Worm (Caenorhabditis elegans): ENCODE measurements around the gene npp-22.

Gene npp-22

ce11 chrV:11732049-11732448, 1.2 kb downstream of the npp-22 start:
- peak in 1 of 2 experiments; percentile 32 for TF ChIP-seq unc-62 (GFP tag; optimal IDR thresholded peaks at IDR 0.05 in 1 of 2)
- TF ChIP-seq unc-62 (tag; optimal IDR thresholded peaks at IDR 0.05), result no peak
- no peak for TF ChIP-seq duxl-1 (tag; optimal IDR thresholded peaks at IDR 0.05; ENCODE audit: poor library complexity)
- TF ChIP-seq aha-1 (tag), result peak; percentile 91

- no peak for TF ChIP-seq daf-16 (GFP tag; optimal IDR thresholded peaks at IDR 0.05)
- no peak for TF ChIP-seq daf-16 (tag; optimal IDR thresholded peaks at IDR 0.05)
- TF ChIP-seq pha-4 (GFP tag; IDR thresholded peaks at IDR 0.05), result no peak
- TF ChIP-seq pha-4 (tag; optimal IDR thresholded peaks at IDR 0.05), result no peak
Observed at ce11 chrV:11730060-11730459, 3.2 kb downstream of the npp-22 start, which contains the start of gene rhr-2. Gene rhr-2 (minus strand): TSS chrV:11730160.

- TF ChIP-seq madf-5 (GFP tag; IDR thresholded peaks at IDR 0.05), result no peak
Observed at ce11 chrV:11725971-11726370, 7.3 kb downstream of the npp-22 start, which contains the start of gene daf-11. Gene daf-11 (minus strand): TSS chrV:11726071.

ce11 chrV:11722858-11723257, 10.4 kb downstream of the npp-22 start:
- TF ChIP-seq mes-2 (tag; optimal IDR thresholded peaks at IDR 0.05; ENCODE audit: poor library complexity, severe bottlenecking) (no peak), aha-1 (tag) (peak; percentile 61)

- no peak for TF ChIP-seq ZK546.5 (tag; optimal IDR thresholded peaks at IDR 0.05)
- TF ChIP-seq ceh-82 (tag; optimal IDR thresholded peaks at IDR 0.05), result no peak
- peak; percentile 37 for TF ChIP-seq nhr-28 (tag; optimal IDR thresholded peaks at IDR 0.05)
- TF ChIP-seq pqm-1 (tag; optimal IDR thresholded peaks at IDR 0.05), result peak; percentile 83
- TF ChIP-seq D1046.2 (GFP tag; IDR thresholded peaks at IDR 0.05), result no peak
- no peak for TF ChIP-seq lir-3 (tag; optimal IDR thresholded peaks at IDR 0.05)
- TF ChIP-seq php-3 (GFP tag; IDR thresholded peaks at IDR 0.05), result peak; percentile 66; the same call in 1 of the 2 replicates
- no peak for TF ChIP-seq zfp-3 (GFP tag; conservative IDR thresholded peaks at IDR 0.05)
- TF ChIP-seq unc-62 (GFP tag; optimal IDR thresholded peaks at IDR 0.05 in 1 of 2), result peak in 1 of 2 experiments; percentile 36
- no peak for TF ChIP-seq unc-62 (tag; optimal IDR thresholded peaks at IDR 0.05)
Observed at ce11 chrV:11716930-11717329, 16.3 kb downstream of the npp-22 start.

- TF ChIP-seq pqm-1 (tag; optimal IDR thresholded peaks at IDR 0.05) (peak; percentile 8), dmd-6 (GFP tag; IDR thresholded peaks at IDR 0.05) (peak; percentile 51; the same call in 1 of the 2 replicates), nhr-28 (tag; optimal IDR thresholded peaks at IDR 0.05) (peak; percentile 12), daf-8 (GFP tag; IDR thresholded peaks at IDR 0.05) (no peak), unc-62 (GFP tag; optimal IDR thresholded peaks at IDR 0.05 in 1 of 2) (peak in 1 of 2 experiments; percentile 27), unc-62 (tag; optimal IDR thresholded peaks at IDR 0.05) (no peak)
Observed at ce11 chrV:11715797-11716196, 17.5 kb downstream of the npp-22 start, which contains the start of gene tre-3. Gene tre-3 (minus strand): TSS chrV:11715903.

ce11 chrV:11711751-11712150, 21.5 kb downstream of the npp-22 start:
- TF ChIP-seq aly-2 (tag; optimal IDR thresholded peaks at IDR 0.05) (no peak), ceh-32 (tag; optimal IDR thresholded peaks at IDR 0.05; ENCODE audit: poor library complexity) (peak; percentile 85)

- TF ChIP-seq ceh-32 (tag; optimal IDR thresholded peaks at IDR 0.05; ENCODE audit: poor library complexity), result peak; percentile 83
- TF ChIP-seq F10B5.3 (tag; optimal IDR thresholded peaks at IDR 0.05), result no peak
- TF ChIP-seq madf-5 (GFP tag; IDR thresholded peaks at IDR 0.05), result no peak
- no peak for TF ChIP-seq Y5F2A.4 (GFP tag; optimal IDR thresholded peaks at IDR 0.05)
- no peak for TF ChIP-seq egl-43 (GFP tag; IDR thresholded peaks at IDR 0.05)
Observed at ce11 chrV:11706353-11706752, 26.9 kb downstream of the npp-22 start.

ce11 chrV:11705399-11705798, 27.9 kb downstream of the npp-22 start, which contains the start of gene ceh-32:
Gene ceh-32 (minus strand): TSS chrV:11705400.
- no peak for TF ChIP-seq tra-1 (GFP tag; IDR thresholded peaks at IDR 0.05)
- peak; percentile 64 for TF ChIP-seq ceh-32 (tag; optimal IDR thresholded peaks at IDR 0.05; ENCODE audit: poor library complexity)
- TF ChIP-seq hlh-30 (tag; optimal IDR thresholded peaks at IDR 0.05; ENCODE audit: insufficient read depth), result no peak
- no peak for TF ChIP-seq lin-38 (GFP tag; IDR thresholded peaks at IDR 0.05)
- no peak for TF ChIP-seq cey-2 (tag; optimal IDR thresholded peaks at IDR 0.05; ENCODE audit: borderline replicate concordance, insufficient read depth)
- no peak for TF ChIP-seq sdz-12 (GFP tag; optimal IDR thresholded peaks at IDR 0.05)

Measured in whole organism, L4 larva.